Worm (Caenorhabditis elegans) whole organism, L4 larva: ENCODE data around the gene srg-51.

Experiments
- ces-1 ChIP-seq: fragments of 150-350 bp; sonication (generic microtip); optimal IDR thresholded peaks from 4 replicates; lab custom pipeline; 2014; ENCODE audit warnings: missing biosample characterization, missing genetic modification reagents, missing genetic modification characterization
- daf-8 ChIP-seq: fragments of 200-800 bp; sonication (Bioruptor generic); IDR thresholded peaks from 2 replicates; pipeline ENCODE4 v1.3.6; 2022; ENCODE audit warnings: missing genetic modification characterization, missing compliant biosample characterization
- egl-43 ChIP-seq: fragments of 200-800 bp; sonication (Bioruptor generic); IDR thresholded peaks from 2 replicates; pipeline ENCODE4 v1.3.6; 2022; ENCODE audit warnings: missing genetic modification reagents, missing genetic modification characterization, missing compliant biosample characterization
- madf-5 ChIP-seq, 2 experiments: fragments of 200-800 bp; sonication (Bioruptor generic); IDR thresholded peaks; 2 replicates each; pipeline ENCODE4 v1.3.6; 2022; ENCODE audit warnings: missing compliant biosample characterization in 2 of 2, missing genetic modification characterization in 2 of 2
- nhr-76 ChIP-seq: fragments of 150-350 bp; optimal IDR thresholded peaks from 2 replicates; lab custom pipeline; 2014; ENCODE audit warnings: missing biosample characterization, missing genetic modification characterization
- nhr-77 ChIP-seq: fragments of 150-350 bp; optimal IDR thresholded peaks from 2 replicates; lab custom pipeline; 2014; ENCODE audit warnings: missing biosample characterization, missing genetic modification characterization
- php-3 ChIP-seq: fragments of 200-800 bp; sonication (Bioruptor generic); IDR thresholded peaks from 2 replicates; pipeline ENCODE4 v1.3.6; 2022; ENCODE audit warnings: missing genetic modification reagents, missing genetic modification characterization, missing compliant biosample characterization
- spr-3 ChIP-seq: fragments of 200-800 bp; sonication (Bioruptor generic); optimal IDR thresholded peaks from 2 replicates; lab custom pipeline; 2018; ENCODE audit warnings: mild to moderate bottlenecking, missing genetic modification characterization, missing compliant biosample characterization
- ztf-11 ChIP-seq: fragments of 150-350 bp; optimal IDR thresholded peaks from 2 replicates; lab custom pipeline; 2014; ENCODE audit warnings: missing biosample characterization, missing genetic modification characterization

- TF ChIP-seq egl-43 (no peak), ztf-11 (tag; lab: Kevin White, UChicago) (no peak), ces-1 (no peak), nhr-76 (tag; lab: Kevin White, UChicago) (no peak), madf-5 (GFP tag; IDR thresholded peaks at IDR 0.05; lab: Robert Waterston, UW) (no peak), php-3 (no peak), spr-3 (GFP tag; lab: Kevin White, UChicago) (no peak), daf-8 (GFP tag; lab: Robert Waterston, UW) (no peak), nhr-77 (tag; lab: Kevin White, UChicago) (no peak)
Observed at ce11 chrIV:15114324-15114723, 26.4 kb downstream of the srg-51 start, which contains the start of gene M199.135.
